Fruit fly (Drosophila melanogaster) whole organism, embryonic: ENCODE data around the gene mRpS31.
A peak's percentile ranks its signal among the peaks of the same experiment; 100 is the strongest.

Source experiments
- Abd-B ChIP-seq: fragments of 200-800 bp; sonication (Bioruptor generic); optimal IDR thresholded peaks from 2 replicates; lab custom pipeline; 2018; ENCODE audit warnings: missing biosample characterization, mild to moderate bottlenecking, missing genetic modification characterization, moderate library complexity
- Asciz ChIP-seq: fragments of 200-800 bp; sonication (Bioruptor generic); optimal IDR thresholded peaks from 2 replicates; lab custom pipeline; 2017; ENCODE audit warnings: missing biosample characterization, mild to moderate bottlenecking, missing genetic modification characterization, missing genetic modification reagents
- Bdp1 ChIP-seq: fragments of 200-800 bp; sonication (Bioruptor generic); optimal IDR thresholded peaks from 3 replicates; lab custom pipeline; 2016; ENCODE audit warnings: missing biosample characterization, missing genetic modification characterization
- C15 ChIP-seq: fragments of 200-800 bp; sonication (Bioruptor generic); IDR thresholded peaks from 3 replicates; pipeline ENCODE4 v1.3.6; 2022; ENCODE audit warnings: missing biosample characterization, missing genetic modification characterization
- CG11398 ChIP-seq: fragments of 200-800 bp; sonication (Bioruptor generic); optimal IDR thresholded peaks from 2 replicates; lab custom pipeline; 2016; ENCODE audit warnings: missing biosample characterization, missing genetic modification characterization
- CG12391 ChIP-seq: fragments of 200-800 bp; sonication (Bioruptor generic); optimal IDR thresholded peaks from 3 replicates; lab custom pipeline; 2018; ENCODE audit warnings: missing biosample characterization, mild to moderate bottlenecking, missing genetic modification characterization, moderate library complexity
- CG12659 ChIP-seq: fragments of 200-800 bp; sonication (Bioruptor generic); optimal IDR thresholded peaks from 3 replicates; lab custom pipeline; 2017; ENCODE audit warnings: mild to moderate bottlenecking, missing biosample characterization, missing genetic modification reagents, missing genetic modification characterization
- CG12942 ChIP-seq: fragments of 200-800 bp; sonication (Bioruptor generic); optimal IDR thresholded peaks from 3 replicates; lab custom pipeline; 2016; ENCODE audit warnings: missing biosample characterization, missing genetic modification characterization
- CG13296 ChIP-seq: fragments of 200-800 bp; sonication (Bioruptor generic); optimal IDR thresholded peaks from 3 replicates; lab custom pipeline; 2018; ENCODE audit warnings: missing biosample characterization, mild to moderate bottlenecking, missing genetic modification characterization
- CG15011 ChIP-seq: fragments of 200-800 bp; sonication (Bioruptor generic); optimal IDR thresholded peaks from 3 replicates; lab custom pipeline; 2018; ENCODE audit warnings: missing biosample characterization, mild to moderate bottlenecking, missing genetic modification characterization
- CG16863 ChIP-seq: fragments of 200-800 bp; sonication (Bioruptor generic); optimal IDR thresholded peaks from 3 replicates; lab custom pipeline; 2016; ENCODE audit warnings: missing biosample characterization, missing genetic modification characterization
- CG3065 ChIP-seq: fragments of 200-800 bp; sonication (Bioruptor generic); optimal IDR thresholded peaks from 2 replicates; lab custom pipeline; 2016; ENCODE audit warnings: missing biosample characterization, missing genetic modification characterization
- CG34376 ChIP-seq: fragments of 200-800 bp; sonication (Bioruptor generic); optimal IDR thresholded peaks from 2 replicates; lab custom pipeline; 2018; ENCODE audit warnings: missing biosample characterization, mild to moderate bottlenecking, missing genetic modification characterization
- CG4360 ChIP-seq: fragments of 200-800 bp; sonication (Bioruptor generic); IDR thresholded peaks from 2 replicates; pipeline ENCODE4 v1.3.6; 2022; ENCODE audit warnings: missing biosample characterization, missing genetic modification characterization
- CG6813 ChIP-seq: fragments of 200-800 bp; sonication (Bioruptor generic); optimal IDR thresholded peaks from 2 replicates; lab custom pipeline; 2017; ENCODE audit warnings: missing biosample characterization, missing genetic modification characterization, mild to moderate bottlenecking, moderate library complexity, missing genetic modification reagents
- CG7839 ChIP-seq: fragments of 200-800 bp; sonication (Bioruptor generic); optimal IDR thresholded peaks from 3 replicates; lab custom pipeline; 2018; ENCODE audit warnings: missing biosample characterization, mild to moderate bottlenecking, missing genetic modification characterization, moderate library complexity
- CG7963 ChIP-seq: fragments of 200-800 bp; sonication (Bioruptor generic); IDR thresholded peaks from 3 replicates; pipeline ENCODE4 v1.3.6; 2022; ENCODE audit warnings: missing biosample characterization, missing genetic modification characterization; ENCODE audit not compliant: partially characterized antibody
- CG8924 ChIP-seq: fragments of 200-800 bp; optimal IDR thresholded peaks from 3 replicates; lab custom pipeline; 2019; ENCODE audit warnings: missing biosample characterization, mild to moderate bottlenecking, missing genetic modification characterization, moderate library complexity
- CkIIα-i1 ChIP-seq: fragments of 200-800 bp; sonication (Bioruptor generic); IDR thresholded peaks from 2 replicates; pipeline ENCODE4 v1.3.6; 2022; ENCODE audit warnings: missing biosample characterization, missing genetic modification characterization
- Dll ChIP-seq: fragments of 200-800 bp; sonication (Bioruptor generic); IDR thresholded peaks from 4 replicates; pipeline ENCODE4 v1.3.6; 2022; ENCODE audit warnings: missing biosample characterization, missing genetic modification characterization; ENCODE audit not compliant: partially characterized antibody
- Doc3 ChIP-seq: fragments of 200-800 bp; sonication (Bioruptor generic); IDR thresholded peaks from 3 replicates; pipeline ENCODE4 v1.3.6; 2022; ENCODE audit warnings: missing biosample characterization, missing genetic modification characterization; ENCODE audit not compliant: partially characterized antibody
- E2f1 ChIP-seq: fragments of 200-800 bp; sonication (Bioruptor generic); IDR thresholded peaks from 2 replicates; pipeline ENCODE4 v1.3.6; 2022; ENCODE audit warnings: missing biosample characterization, missing genetic modification characterization
- E2f2 ChIP-seq: fragments of 200-800 bp; sonication (Bioruptor generic); IDR thresholded peaks from 2 replicates; pipeline ENCODE4 v1.3.6; 2022; ENCODE audit warnings: missing biosample characterization, missing genetic modification characterization
- Eip74EF ChIP-seq, 2 experiments: fragments of 200-800 bp in 1 of 2; fragments of >200 bp in 1 of 2; sonication (Bioruptor generic) in 1 of 2; optimal IDR thresholded peaks; 2 replicates each; lab custom pipeline; 2017 to 2019; ENCODE audit warnings: missing biosample characterization in 2 of 2, missing genetic modification characterization in 2 of 2, mild to moderate bottlenecking in 1 of 2, moderate library complexity in 1 of 2
- GATAe ChIP-seq: fragments of 200-800 bp; sonication (Bioruptor generic); conservative IDR thresholded peaks from 2 replicates; pipeline ENCODE4 v1.3.6; 2022; ENCODE audit warnings: missing biosample characterization, missing genetic modification characterization
- Gug ChIP-seq: fragments of 200-800 bp; sonication (Bioruptor generic); IDR thresholded peaks from 4 replicates; pipeline ENCODE4 v1.3.6; 2022; ENCODE audit warnings: missing biosample characterization, missing genetic modification characterization
- Hr51 ChIP-seq, 2 experiments: fragments of 200-800 bp; sonication (Bioruptor generic); optimal IDR thresholded peaks; 2 replicates in 1 of 2; 3 replicates in 1 of 2; lab custom pipeline; 2016 to 2018; ENCODE audit warnings: missing biosample characterization in 2 of 2, missing genetic modification characterization in 2 of 2, mild to moderate bottlenecking in 1 of 2, moderate library complexity in 1 of 2
- Neu2 ChIP-seq: fragments of 200-800 bp; sonication (Bioruptor generic); optimal IDR thresholded peaks from 3 replicates; lab custom pipeline; 2016; ENCODE audit warnings: missing biosample characterization, missing genetic modification characterization, borderline replicate concordance
- Opbp ChIP-seq: fragments of 200-800 bp; sonication (Bioruptor generic); IDR thresholded peaks from 3 replicates; pipeline ENCODE4 v1.3.6; 2022; ENCODE audit warnings: missing biosample characterization, missing genetic modification characterization; ENCODE audit not compliant: partially characterized antibody
- Sox102F ChIP-seq: fragments of 200-800 bp; sonication (Bioruptor generic); optimal IDR thresholded peaks from 2 replicates; lab custom pipeline; 2018; ENCODE audit warnings: missing biosample characterization, mild to moderate bottlenecking, missing genetic modification characterization, moderate library complexity
- Spps ChIP-seq: fragments of 200-800 bp; sonication (Bioruptor generic); optimal IDR thresholded peaks from 2 replicates; lab custom pipeline; 2018; ENCODE audit warnings: missing biosample characterization, mild to moderate bottlenecking, missing genetic modification characterization
- Usf ChIP-seq: fragments of 200-800 bp; sonication (Bioruptor generic); optimal IDR thresholded peaks from 2 replicates; lab custom pipeline; 2017; ENCODE audit warnings: missing genotype, missing biosample characterization, missing genetic modification characterization
- ac ChIP-seq: fragments of 200-800 bp; sonication (Bioruptor generic); optimal IDR thresholded peaks from 3 replicates; lab custom pipeline; 2017; ENCODE audit warnings: missing biosample characterization, mild to moderate bottlenecking, missing genetic modification characterization
- ara ChIP-seq: fragments of 200-800 bp; sonication (Bioruptor generic); IDR thresholded peaks from 2 replicates; pipeline ENCODE4 v1.3.6; 2022; ENCODE audit warnings: missing biosample characterization, missing genetic modification characterization
- btn ChIP-seq: fragments of 200-800 bp; sonication (Bioruptor generic); optimal IDR thresholded peaks from 2 replicates; lab custom pipeline; 2016; ENCODE audit warnings: missing biosample characterization, missing genetic modification characterization
- corto ChIP-seq: fragments of 200-800 bp; sonication (Bioruptor generic); optimal IDR thresholded peaks from 2 replicates; lab custom pipeline; 2016; ENCODE audit warnings: missing biosample characterization, mild to moderate bottlenecking, missing genetic modification characterization, moderate library complexity
- croc ChIP-seq: fragments of 200-800 bp; sonication (Bioruptor generic); conservative IDR thresholded peaks from 3 replicates; pipeline ENCODE4 v1.3.6; 2022; ENCODE audit warnings: missing biosample characterization, missing genetic modification characterization
- danr ChIP-seq: fragments of 200-800 bp; sonication (Bioruptor generic); IDR thresholded peaks from 2 replicates; pipeline ENCODE4 v1.3.6; 2022; ENCODE audit warnings: missing biosample characterization, missing genetic modification characterization
- eve ChIP-seq, 2 experiments: fragments of >200 bp; optimal IDR thresholded peaks; 2 replicates each; lab custom pipeline; 2017; ENCODE audit warnings: missing biosample characterization in 2 of 2, missing genetic modification characterization in 2 of 2
- fru ChIP-seq: fragments of >200 bp; optimal IDR thresholded peaks from 2 replicates; lab custom pipeline; 2017
- gem ChIP-seq: fragments of 200-800 bp; sonication (Bioruptor generic); optimal IDR thresholded peaks from 2 replicates; lab custom pipeline; 2019; ENCODE audit warnings: missing biosample characterization, mild to moderate bottlenecking, missing genetic modification characterization, moderate library complexity
- jumu ChIP-seq: fragments of 200-800 bp; sonication (Bioruptor generic); optimal IDR thresholded peaks from 3 replicates; lab custom pipeline; 2016; ENCODE audit warnings: missing biosample characterization, missing genetic modification characterization
- kni ChIP-seq: fragments of 200-800 bp; sonication (Bioruptor generic); optimal IDR thresholded peaks from 3 replicates; lab custom pipeline; 2017; ENCODE audit warnings: mild to moderate bottlenecking, missing biosample characterization, missing genetic modification reagents, missing genetic modification characterization
- maf-S ChIP-seq: fragments of 200-800 bp; sonication (Bioruptor generic); optimal IDR thresholded peaks from 2 replicates; lab custom pipeline; 2016; ENCODE audit warnings: missing biosample characterization, missing genetic modification characterization
- stc ChIP-seq: fragments of 200-800 bp; sonication (Bioruptor generic); IDR thresholded peaks from 2 replicates; pipeline ENCODE4 v1.3.6; 2022; ENCODE audit warnings: missing biosample characterization, missing genetic modification characterization
- tap ChIP-seq: fragments of 200-800 bp; optimal IDR thresholded peaks from 3 replicates; lab custom pipeline; 2019; ENCODE audit warnings: missing biosample characterization, mild to moderate bottlenecking, missing genetic modification characterization, moderate library complexity
- ttk ChIP-seq: fragments of 200-800 bp; sonication (Bioruptor generic); IDR thresholded peaks from 2 replicates; pipeline ENCODE4 v2.1.2; 2022; ENCODE audit warnings: missing biosample characterization, missing genetic modification characterization
- wor ChIP-seq: fragments of 200-800 bp; sonication (Bioruptor generic); IDR thresholded peaks from 2 replicates; pipeline ENCODE4 v1.3.6; 2022; ENCODE audit warnings: missing biosample characterization, missing genetic modification characterization

Gene mRpS31

DNA sequence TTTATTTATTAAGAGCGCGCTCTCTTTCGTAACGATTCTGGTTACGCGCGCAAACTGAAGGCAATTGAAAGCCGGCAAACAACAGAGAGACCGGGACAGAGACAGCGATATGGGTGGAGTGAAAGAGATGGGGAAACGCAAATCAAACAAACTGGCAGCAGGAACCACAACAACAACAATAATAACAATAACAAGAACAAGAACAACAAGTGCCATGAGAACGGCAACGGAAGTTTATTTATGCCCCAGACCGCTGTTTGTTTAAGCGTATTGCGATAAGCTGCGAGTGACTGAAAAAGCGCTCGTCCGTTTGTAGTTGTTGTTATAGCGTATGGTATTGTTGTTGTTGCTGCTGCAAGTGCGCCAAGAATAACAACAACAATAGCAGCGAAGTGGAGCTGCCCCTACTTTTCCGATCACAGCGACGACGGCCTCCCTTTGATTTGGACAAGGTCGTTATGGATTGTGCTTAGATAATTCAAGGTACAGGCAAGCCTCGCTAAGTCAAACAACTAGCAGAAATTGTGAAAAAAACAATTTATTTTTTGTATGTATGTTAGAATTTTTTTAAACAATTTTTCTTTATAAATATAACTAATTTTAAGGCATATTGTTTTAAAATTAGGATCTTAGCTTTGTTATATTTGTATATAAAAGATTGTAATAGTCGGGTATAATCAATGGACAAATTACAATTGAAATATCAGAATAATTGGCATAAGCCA, 21.2 kb downstream of the mRpS31 start (continued):
- peak; percentile 30 for TF ChIP-seq CG12659 (GFP tag; lab: Kevin White, UChicago)
- TF ChIP-seq stc, result peak; percentile 50; the same call in 1 of the 2 replicates
- TF ChIP-seq CG16863 (GFP tag; lab: Kevin White, UChicago), result peak; percentile 68
- no peak for TF ChIP-seq CG7963 (GFP tag; lab: Robert Waterston, UW)
- TF ChIP-seq eve (GFP tag; optimal IDR thresholded peaks at IDR 0.05; lab: Kevin White, UChicago), result peak in 1 of 2 experiments; percentile 63
- TF ChIP-seq CG12391 (tag; lab: Kevin White, UChicago), result peak; percentile 26
- no peak for TF ChIP-seq ttk (GFP tag; lab: Robert Waterston, UW)
- TF ChIP-seq wor, result no peak
- peak in 1 of 2 experiments; percentile 67 for TF ChIP-seq Eip74EF (GFP tag; optimal IDR thresholded peaks at IDR 0.05; lab: Kevin White, UChicago)
- TF ChIP-seq Doc3 (GFP tag; lab: Robert Waterston, UW), result no peak
- TF ChIP-seq CG7839, result peak; percentile 20
- peak; percentile 64; the same call in 1 of the 2 replicates for TF ChIP-seq E2f1 (GFP tag; lab: Robert Waterston, UW)
- TF ChIP-seq Usf (GFP tag; lab: Kevin White, UChicago), result no peak
- TF ChIP-seq CG8924, result peak; percentile 54
- no peak for TF ChIP-seq danr (GFP tag; lab: Robert Waterston, UW)
- TF ChIP-seq Opbp (GFP tag; lab: Robert Waterston, UW), result 0 out of 3 replicates have a peak, but pooled peaks have one; percentile 30
- TF ChIP-seq fru (lab: Kevin White, UChicago), result no peak
- TF ChIP-seq ac (GFP tag; lab: Kevin White, UChicago), result peak; percentile 80
- TF ChIP-seq CkIIα-i1 (GFP tag; lab: Robert Waterston, UW), result no peak
- TF ChIP-seq Spps, result peak; percentile 72
- TF ChIP-seq Neu2, result no peak
- peak; percentile 68 for TF ChIP-seq CG15011 (GFP tag; lab: Kevin White, UChicago)
- peak; percentile 59 for TF ChIP-seq CG13296 (GFP tag; lab: Kevin White, UChicago)
- peak; percentile 33 to 68 for TF ChIP-seq Hr51 (GFP tag; optimal IDR thresholded peaks at IDR 0.05; lab: Kevin White, UChicago)
- peak; percentile 50 for TF ChIP-seq CG12942
- no peak for TF ChIP-seq Dll (GFP tag; lab: Robert Waterston, UW)
- TF ChIP-seq jumu (GFP tag; lab: Kevin White, UChicago), result peak; percentile 63
- TF ChIP-seq C15 (GFP tag; lab: Robert Waterston, UW), result peak; percentile 11; the same call in 1 of the 3 replicates
- TF ChIP-seq corto (GFP tag; lab: Kevin White, UChicago), result no peak
- TF ChIP-seq GATAe (GFP tag; lab: Robert Waterston, UW), result no peak
- peak; percentile 60 for TF ChIP-seq gem (tag; lab: Kevin White, UChicago)
- TF ChIP-seq CG4360 (GFP tag; lab: Robert Waterston, UW), result peak; percentile 97
- peak; percentile 7 for TF ChIP-seq CG3065
- TF ChIP-seq maf-S, result peak; percentile 26
- TF ChIP-seq Asciz (GFP tag; lab: Kevin White, UChicago), result peak; percentile 73
- peak; percentile 86 for TF ChIP-seq ara (GFP tag; lab: Robert Waterston, UW)
- peak; percentile 34; the same call in 1 of the 3 replicates for TF ChIP-seq croc (GFP tag; lab: Robert Waterston, UW)
- peak; percentile 59 for TF ChIP-seq Bdp1 (GFP tag; lab: Kevin White, UChicago)
- TF ChIP-seq CG6813 (GFP tag; lab: Kevin White, UChicago), result peak; percentile 79
- no peak; the same call in 3 of the 4 replicates for TF ChIP-seq Gug (GFP tag; lab: Robert Waterston, UW)
- TF ChIP-seq btn (GFP tag; lab: Kevin White, UChicago), result peak; percentile 19
- no peak for TF ChIP-seq Abd-B (GFP tag; lab: Kevin White, UChicago)
- peak; percentile 17 for TF ChIP-seq tap (tag; lab: Kevin White, UChicago)
- peak; percentile 64 for TF ChIP-seq CG34376 (GFP tag; lab: Kevin White, UChicago)
- peak; percentile 74 for TF ChIP-seq CG11398 (GFP tag; lab: Kevin White, UChicago)
- TF ChIP-seq kni, result peak; percentile 94
- TF ChIP-seq Sox102F (GFP tag; lab: Kevin White, UChicago), result peak; percentile 9
- peak; percentile 55 for TF ChIP-seq E2f2
